Worm (Caenorhabditis elegans) whole organism, mixed stage, embryonic: ENCODE results near the gene twf-2.

Source experiments
- ces-1 ChIP-seq: fragments of 150-350 bp; optimal IDR thresholded peaks from 2 replicates; lab custom pipeline; 2014; ENCODE audit warnings: missing biosample characterization, missing genetic modification reagents, missing genetic modification characterization
- mls-2 ChIP-seq: sonication (generic microtip); optimal IDR thresholded peaks from 2 replicates; lab custom pipeline; 2016; ENCODE audit warnings: mild to moderate bottlenecking, missing genetic modification characterization, moderate library complexity, missing compliant biosample characterization
- snpc-4 ChIP-seq: fragments of 150-350 bp; optimal IDR thresholded peaks from 2 replicates; lab custom pipeline; 2014; ENCODE audit warnings: missing biosample characterization, missing genetic modification characterization
- tbx-8 ChIP-seq: fragments of 200-800 bp; sonication (Bioruptor generic); optimal IDR thresholded peaks from 2 replicates; lab custom pipeline; 2018; ENCODE audit warnings: mild to moderate bottlenecking, missing genetic modification characterization, moderate library complexity, missing compliant biosample characterization
- ztf-11 ChIP-seq: fragments of 150-350 bp; optimal IDR thresholded peaks from 2 replicates; lab custom pipeline; 2014; ENCODE audit warnings: missing biosample characterization, missing genetic modification characterization

- TF ChIP-seq snpc-4 (tag; lab: Kevin White, UChicago): no peak
- TF ChIP-seq ztf-11 (tag; lab: Kevin White, UChicago): no peak
- TF ChIP-seq mls-2 (tag; lab: Kevin White, UChicago): no peak
- no peak for TF ChIP-seq ces-1
- no peak for TF ChIP-seq tbx-8 (GFP tag; lab: Kevin White, UChicago)
These were observed 15.3 kb downstream of the twf-2 start for ce11 chrX:16461319-16461718.
